Fruit fly (Drosophila melanogaster) whole organism, embryonic: ENCODE results near the gene CG11030.

ENCODE experiments used
- Antp ChIP-seq: fragments of 200-800 bp; sonication (Bioruptor generic); optimal IDR thresholded peaks from 3 replicates; lab custom pipeline; 2016; ENCODE audit warnings: missing biosample characterization, missing genetic modification characterization
- CG10209 ChIP-seq: fragments of 200-800 bp; sonication (Bioruptor generic); optimal IDR thresholded peaks from 3 replicates; lab custom pipeline; 2017; ENCODE audit warnings: missing biosample characterization, mild to moderate bottlenecking, missing genetic modification characterization, missing genetic modification reagents
- CG11504 ChIP-seq: fragments of 200-800 bp; sonication (Bioruptor generic); optimal IDR thresholded peaks from 3 replicates; lab custom pipeline; 2019; ENCODE audit warnings: missing biosample characterization, mild to moderate bottlenecking, missing genetic modification characterization, moderate library complexity
- CG11696 ChIP-seq: fragments of 200-800 bp; sonication (Bioruptor generic); IDR thresholded peaks from 2 replicates; pipeline ENCODE4 v1.3.6; 2022; ENCODE audit warnings: missing biosample characterization, missing genetic modification characterization
- CG11723 ChIP-seq: fragments of 200-800 bp; sonication (Bioruptor generic); optimal IDR thresholded peaks from 2 replicates; lab custom pipeline; 2017; ENCODE audit warnings: missing biosample characterization, mild to moderate bottlenecking, missing genetic modification characterization
- CG12104 ChIP-seq: fragments of 200-800 bp; sonication (Bioruptor generic); optimal IDR thresholded peaks from 3 replicates; lab custom pipeline; 2016; ENCODE audit warnings: missing biosample characterization, missing genetic modification characterization
- CG14710 ChIP-seq: fragments of 200-800 bp; sonication (Bioruptor generic); optimal IDR thresholded peaks from 3 replicates; lab custom pipeline; 2019; ENCODE audit warnings: missing biosample characterization, mild to moderate bottlenecking, missing genetic modification characterization, moderate library complexity
- CG15269 ChIP-seq: fragments of 200-800 bp; sonication (Bioruptor generic); optimal IDR thresholded peaks from 2 replicates; lab custom pipeline; 2018; ENCODE audit warnings: missing biosample characterization, mild to moderate bottlenecking, missing genetic modification characterization, moderate library complexity
- CG17568 ChIP-seq: fragments of 200-800 bp; sonication (Bioruptor generic); optimal IDR thresholded peaks from 2 replicates; lab custom pipeline; 2018; ENCODE audit warnings: missing biosample characterization, mild to moderate bottlenecking, missing genetic modification characterization, moderate library complexity
- CG17802 ChIP-seq: fragments of 200-800 bp; sonication (Bioruptor generic); optimal IDR thresholded peaks from 2 replicates; lab custom pipeline; 2018; ENCODE audit warnings: missing biosample characterization, mild to moderate bottlenecking, missing genetic modification characterization, moderate library complexity
- CG30403 ChIP-seq: fragments of 200-800 bp; sonication (Bioruptor generic); optimal IDR thresholded peaks from 3 replicates; lab custom pipeline; 2016; ENCODE audit warnings: missing biosample characterization, missing genetic modification characterization
- CG31441 ChIP-seq: fragments of 200-800 bp; sonication (Bioruptor generic); IDR thresholded peaks from 2 replicates; pipeline ENCODE4 v1.3.6; 2022; ENCODE audit warnings: missing biosample characterization, missing genetic modification characterization
- CG3163 ChIP-seq: fragments of 200-800 bp; sonication (Bioruptor generic); optimal IDR thresholded peaks from 3 replicates; lab custom pipeline; 2016; ENCODE audit warnings: missing biosample characterization, missing genetic modification characterization
- CG32772 ChIP-seq: fragments of 200-800 bp; sonication (Bioruptor generic); IDR thresholded peaks from 2 replicates; pipeline ENCODE4 v1.3.6; 2022; ENCODE audit warnings: missing biosample characterization, missing genetic modification characterization
- CG6854 ChIP-seq: fragments of 200-800 bp; sonication (Bioruptor generic); optimal IDR thresholded peaks from 3 replicates; lab custom pipeline; 2017; ENCODE audit warnings: missing biosample characterization, mild to moderate bottlenecking, missing genetic modification characterization
- CHES-1-like ChIP-seq: fragments of 200-800 bp; sonication (Bioruptor generic); optimal IDR thresholded peaks from 2 replicates; lab custom pipeline; 2016; ENCODE audit warnings: missing biosample characterization, missing genetic modification characterization
- D19B ChIP-seq: fragments of 200-800 bp; sonication (Bioruptor generic); optimal IDR thresholded peaks from 2 replicates; lab custom pipeline; 2017; ENCODE audit warnings: missing biosample characterization, mild to moderate bottlenecking, missing genetic modification characterization
- E2f2 ChIP-seq: fragments of 200-800 bp; sonication (Bioruptor generic); IDR thresholded peaks from 2 replicates; pipeline ENCODE4 v1.3.6; 2022; ENCODE audit warnings: missing biosample characterization, missing genetic modification characterization
- Eip74EF ChIP-seq, 2 experiments: fragments of 200-800 bp in 1 of 2; fragments of >200 bp in 1 of 2; sonication (Bioruptor generic) in 1 of 2; optimal IDR thresholded peaks; 2 replicates each; lab custom pipeline; 2017 to 2019; ENCODE audit warnings: missing biosample characterization in 2 of 2, missing genetic modification characterization in 2 of 2, mild to moderate bottlenecking in 1 of 2, moderate library complexity in 1 of 2
- Ets65A ChIP-seq: fragments of 200-800 bp; sonication (Bioruptor generic); peaks from one replicate; lab custom pipeline; 2016; ENCODE audit warnings: missing biosample characterization, missing genetic modification characterization
- Gug ChIP-seq: fragments of 200-800 bp; sonication (Bioruptor generic); IDR thresholded peaks from 4 replicates; pipeline ENCODE4 v1.3.6; 2022; ENCODE audit warnings: missing biosample characterization, missing genetic modification characterization
- HmgD ChIP-seq: fragments of 200-800 bp; sonication (Bioruptor generic); optimal IDR thresholded peaks from 3 replicates; lab custom pipeline; 2016; ENCODE audit warnings: missing biosample characterization, missing genetic modification characterization
- Hr3 ChIP-seq: fragments of 200-800 bp; sonication (Bioruptor generic); optimal IDR thresholded peaks from 3 replicates; lab custom pipeline; 2016; ENCODE audit warnings: missing biosample characterization, missing genetic modification characterization
- Hsf ChIP-seq: fragments of 200-800 bp; sonication (Bioruptor generic); optimal IDR thresholded peaks from 3 replicates; lab custom pipeline; 2016; ENCODE audit warnings: missing biosample characterization, missing genetic modification characterization
- Mad ChIP-seq: fragments of 200-800 bp; sonication (Bioruptor generic); optimal IDR thresholded peaks from 2 replicates; lab custom pipeline; 2016; ENCODE audit warnings: missing biosample characterization, missing genetic modification characterization
- Optix ChIP-seq: fragments of 200-800 bp; sonication (Bioruptor generic); IDR thresholded peaks from 3 replicates; pipeline ENCODE4 v1.3.6; 2022; ENCODE audit warnings: missing biosample characterization, missing genetic modification characterization
- Sox102F ChIP-seq: fragments of 200-800 bp; sonication (Bioruptor generic); optimal IDR thresholded peaks from 2 replicates; lab custom pipeline; 2018; ENCODE audit warnings: missing biosample characterization, mild to moderate bottlenecking, missing genetic modification characterization, moderate library complexity
- TFAM ChIP-seq: fragments of 200-800 bp; sonication (Bioruptor generic); optimal IDR thresholded peaks from 2 replicates; lab custom pipeline; 2017; ENCODE audit warnings: missing biosample characterization, missing genetic modification characterization, inconsistent platforms
- Xbp1 ChIP-seq: fragments of 200-800 bp; sonication (Bioruptor generic); optimal IDR thresholded peaks from 3 replicates; lab custom pipeline; 2016; ENCODE audit warnings: missing biosample characterization, mild to moderate bottlenecking, missing genetic modification characterization
- Xrp1 ChIP-seq: fragments of 200-800 bp; sonication (Bioruptor generic); IDR thresholded peaks from 2 replicates; pipeline ENCODE4 v1.3.6; 2022; ENCODE audit warnings: missing biosample characterization, missing genetic modification characterization
- ash1 ChIP-seq: fragments of 200-800 bp; sonication (Bioruptor generic); optimal IDR thresholded peaks from 2 replicates; lab custom pipeline; 2018; ENCODE audit warnings: missing biosample characterization, mild to moderate bottlenecking, missing genetic modification characterization
- bab2 ChIP-seq: fragments of 200-800 bp; sonication (Bioruptor generic); optimal IDR thresholded peaks from 2 replicates; lab custom pipeline; 2016; ENCODE audit warnings: missing biosample characterization, missing genetic modification characterization
- bigmax ChIP-seq: fragments of 200-800 bp; sonication (Bioruptor generic); optimal IDR thresholded peaks from 2 replicates; lab custom pipeline; 2018; ENCODE audit warnings: missing biosample characterization, mild to moderate bottlenecking, missing genetic modification characterization
- fd64A ChIP-seq: fragments of 200-800 bp; sonication (Bioruptor generic); optimal IDR thresholded peaks from 3 replicates; lab custom pipeline; 2018; ENCODE audit warnings: missing biosample characterization, mild to moderate bottlenecking, missing genetic modification characterization
- ftz-f1 ChIP-seq: fragments of 200-800 bp; sonication (Bioruptor generic); optimal IDR thresholded peaks from 2 replicates; lab custom pipeline; 2016; ENCODE audit warnings: missing biosample characterization, missing genetic modification characterization
- gcm2 ChIP-seq: fragments of 200-800 bp; sonication (Bioruptor generic); optimal IDR thresholded peaks from 2 replicates; lab custom pipeline; 2016; ENCODE audit warnings: missing biosample characterization, missing genetic modification characterization
- grn ChIP-seq: fragments of 200-800 bp; sonication (Bioruptor generic); optimal IDR thresholded peaks from 3 replicates; lab custom pipeline; 2017; ENCODE audit warnings: missing biosample characterization, missing genetic modification characterization
- her ChIP-seq: fragments of 200-800 bp; sonication (Bioruptor generic); optimal IDR thresholded peaks from 2 replicates; lab custom pipeline; 2016; ENCODE audit warnings: missing biosample characterization, missing genetic modification characterization
- insv ChIP-seq, 2 experiments: fragments of 200-800 bp; sonication (Bioruptor generic); optimal IDR thresholded peaks; 3 replicates each; lab custom pipeline; 2016 to 2018; ENCODE audit warnings: missing biosample characterization in 2 of 2, missing genetic modification characterization in 2 of 2
- jing ChIP-seq: fragments of 200-800 bp; sonication (Bioruptor generic); optimal IDR thresholded peaks from 2 replicates; lab custom pipeline; 2018; ENCODE audit warnings: missing biosample characterization, mild to moderate bottlenecking, missing genetic modification characterization
- lov ChIP-seq, 2 experiments: fragments of 200-800 bp in 1 of 2; fragments of >200 bp in 1 of 2; sonication (Bioruptor generic) in 1 of 2; IDR thresholded peaks in 1 of 2; optimal IDR thresholded peaks in 1 of 2; 2 replicates in 1 of 2; 3 replicates in 1 of 2; pipeline versions ENCODE4 v1.3.6 to Lab custom; 2017 to 2022; ENCODE audit warnings: missing biosample characterization in 1 of 2, missing genetic modification characterization in 1 of 2
- nmo ChIP-seq: fragments of 200-800 bp; sonication (Bioruptor generic); optimal IDR thresholded peaks from 2 replicates; lab custom pipeline; 2018; ENCODE audit warnings: missing biosample characterization, mild to moderate bottlenecking, missing genetic modification characterization, moderate library complexity
- pnt ChIP-seq: fragments of 200-800 bp; sonication (Bioruptor generic); optimal IDR thresholded peaks from 3 replicates; lab custom pipeline; 2016; ENCODE audit warnings: missing biosample characterization, missing genetic modification characterization
- run ChIP-seq: fragments of 200-800 bp; sonication (Bioruptor generic); optimal IDR thresholded peaks from 3 replicates; lab custom pipeline; 2018; ENCODE audit warnings: missing biosample characterization, mild to moderate bottlenecking, missing genetic modification characterization
- sd ChIP-seq: fragments of 200-800 bp; sonication (Bioruptor generic); optimal IDR thresholded peaks from 3 replicates; lab custom pipeline; 2018; ENCODE audit warnings: missing biosample characterization, mild to moderate bottlenecking, missing genetic modification characterization, moderate library complexity
- sima ChIP-seq: fragments of 200-800 bp; sonication (Bioruptor generic); optimal IDR thresholded peaks from 2 replicates; lab custom pipeline; 2016; ENCODE audit warnings: missing biosample characterization, missing genetic modification characterization
- slp2 ChIP-seq: fragments of 200-800 bp; sonication (Bioruptor generic); optimal IDR thresholded peaks from 2 replicates; lab custom pipeline; 2016; ENCODE audit warnings: missing biosample characterization, missing genetic modification characterization
- tap ChIP-seq: fragments of 200-800 bp; optimal IDR thresholded peaks from 3 replicates; lab custom pipeline; 2019; ENCODE audit warnings: missing biosample characterization, mild to moderate bottlenecking, missing genetic modification characterization, moderate library complexity
- toy ChIP-seq: fragments of 200-800 bp; sonication (Bioruptor generic); IDR thresholded peaks from 2 replicates; pipeline ENCODE4 v1.3.6; 2022; ENCODE audit warnings: missing biosample characterization, missing genetic modification characterization
- wor ChIP-seq: fragments of 200-800 bp; sonication (Bioruptor generic); IDR thresholded peaks from 2 replicates; pipeline ENCODE4 v1.3.6; 2022; ENCODE audit warnings: missing biosample characterization, missing genetic modification characterization
- zfh1 ChIP-seq: fragments of 200-800 bp; sonication (Bioruptor generic); IDR thresholded peaks from 3 replicates; pipeline ENCODE4 v1.3.6; 2022; ENCODE audit warnings: missing biosample characterization, missing genetic modification characterization
- zfh2 ChIP-seq: fragments of 200-800 bp; sonication (Bioruptor generic); optimal IDR thresholded peaks from 2 replicates; lab custom pipeline; 2016; ENCODE audit warnings: missing biosample characterization, missing genetic modification characterization

Gene CG11030

DNA sequence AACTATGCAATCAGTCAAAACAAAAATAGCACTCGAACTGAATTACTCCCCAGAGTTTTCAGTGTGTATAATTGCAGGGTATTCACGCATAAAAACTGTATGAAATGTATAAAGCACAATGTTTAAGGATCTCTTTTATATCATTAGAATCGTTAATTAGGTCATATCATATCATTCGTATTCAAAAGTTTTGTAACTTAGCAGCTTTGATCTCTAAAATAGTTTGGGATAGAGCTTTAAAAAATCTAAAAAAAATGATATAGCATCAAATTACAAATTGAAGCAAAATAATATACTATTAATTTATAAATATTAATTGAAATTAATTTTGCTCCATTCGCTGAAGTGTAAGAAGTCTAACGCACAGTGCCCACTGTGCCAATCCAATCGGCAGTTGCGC, 6.0 kb downstream of the CG11030 start (continued):
- peak; percentile 19 for TF ChIP-seq Sox102F (GFP tag; lab: Kevin White, UChicago)
- no peak for TF ChIP-seq sd (tag; lab: Kevin White, UChicago)
- TF ChIP-seq CG3163 (GFP tag; lab: Kevin White, UChicago) = no peak
- no peak for TF ChIP-seq CG12104 (GFP tag; lab: Kevin White, UChicago)
- TF ChIP-seq bab2 (GFP tag; lab: Kevin White, UChicago) = no peak
- no peak for TF ChIP-seq E2f2
- peak; percentile 8; the same call in 1 of the 2 replicates for TF ChIP-seq Xrp1
- TF ChIP-seq jing = no peak
- no peak for TF ChIP-seq bigmax (GFP tag; lab: Kevin White, UChicago)
- TF ChIP-seq CG14710 = peak; percentile 21
- no peak for TF ChIP-seq lov (optimal IDR thresholded peaks at IDR 0.05; lab: Kevin White, UChicago)
- TF ChIP-seq lov (GFP tag; IDR thresholded peaks at IDR 0.05; lab: Robert Waterston, UW) = no peak
- no peak for TF ChIP-seq CG11723
- no peak for TF ChIP-seq CG30403 (GFP tag; lab: Kevin White, UChicago)
- no peak for TF ChIP-seq CG32772 (GFP tag; lab: Robert Waterston, UW)
- TF ChIP-seq run (tag; lab: Kevin White, UChicago) = no peak
- no peak for TF ChIP-seq gcm2 (GFP tag; lab: Kevin White, UChicago)
- TF ChIP-seq slp2 (GFP tag; lab: Kevin White, UChicago) = no peak
- TF ChIP-seq insv (GFP tag; optimal IDR thresholded peaks at IDR 0.05; lab: Kevin White, UChicago) = no peak
- TF ChIP-seq Gug (GFP tag; lab: Robert Waterston, UW) = no peak
- TF ChIP-seq toy = no peak
- no peak for TF ChIP-seq Mad (GFP tag; lab: Kevin White, UChicago)
- TF ChIP-seq pnt = no peak
- TF ChIP-seq CG10209 (GFP tag; lab: Kevin White, UChicago) = no peak
- no peak for TF ChIP-seq Xbp1
- TF ChIP-seq nmo = peak; percentile 3
- no peak for TF ChIP-seq wor (GFP tag; lab: Robert Waterston, UW)
- TF ChIP-seq her (GFP tag; lab: Kevin White, UChicago) = no peak
- no peak for TF ChIP-seq Hr3 (GFP tag; lab: Kevin White, UChicago)
- TF ChIP-seq CG15269 (tag; lab: Kevin White, UChicago) = no peak
- no peak for TF ChIP-seq HmgD
- TF ChIP-seq CG31441 (GFP tag; lab: Robert Waterston, UW) = peak; percentile 55; the same call in 1 of the 2 replicates
- no peak for TF ChIP-seq CG6854
- no peak for TF ChIP-seq CG11696
- no peak for TF ChIP-seq Antp (GFP tag; lab: Kevin White, UChicago)
- TF ChIP-seq tap = no peak
- TF ChIP-seq zfh1 = no peak
- TF ChIP-seq Eip74EF (GFP tag; optimal IDR thresholded peaks at IDR 0.05; lab: Kevin White, UChicago) = no peak
- no peak for TF ChIP-seq grn
- no peak for TF ChIP-seq D19B (GFP tag; lab: Kevin White, UChicago)
- TF ChIP-seq Hsf = no peak
- no peak for TF ChIP-seq Optix (GFP tag; lab: Robert Waterston, UW)
- TF ChIP-seq ash1 (GFP tag; lab: Kevin White, UChicago) = no peak
- TF ChIP-seq zfh2 (GFP tag; lab: Kevin White, UChicago) = no peak
- TF ChIP-seq CG17802 (tag; lab: Kevin White, UChicago) = no peak
- peak; percentile 34 for TF ChIP-seq CG11504 (tag; lab: Kevin White, UChicago)
- TF ChIP-seq fd64A (GFP tag; lab: Kevin White, UChicago) = no peak
- peak; percentile 6 for TF ChIP-seq Ets65A (GFP tag; lab: Kevin White, UChicago)
- no peak for TF ChIP-seq CHES-1-like (GFP tag; lab: Kevin White, UChicago)
- no peak for TF ChIP-seq CG17568 (GFP tag; lab: Kevin White, UChicago)
- TF ChIP-seq sima (GFP tag; lab: Kevin White, UChicago) = no peak
- TF ChIP-seq ftz-f1 (GFP tag; lab: Kevin White, UChicago) = no peak
- no peak for TF ChIP-seq TFAM
